Fruit fly (Drosophila melanogaster): ENCODE data around the gene AP-2mu.

The AP-2mu gene

DNA sequence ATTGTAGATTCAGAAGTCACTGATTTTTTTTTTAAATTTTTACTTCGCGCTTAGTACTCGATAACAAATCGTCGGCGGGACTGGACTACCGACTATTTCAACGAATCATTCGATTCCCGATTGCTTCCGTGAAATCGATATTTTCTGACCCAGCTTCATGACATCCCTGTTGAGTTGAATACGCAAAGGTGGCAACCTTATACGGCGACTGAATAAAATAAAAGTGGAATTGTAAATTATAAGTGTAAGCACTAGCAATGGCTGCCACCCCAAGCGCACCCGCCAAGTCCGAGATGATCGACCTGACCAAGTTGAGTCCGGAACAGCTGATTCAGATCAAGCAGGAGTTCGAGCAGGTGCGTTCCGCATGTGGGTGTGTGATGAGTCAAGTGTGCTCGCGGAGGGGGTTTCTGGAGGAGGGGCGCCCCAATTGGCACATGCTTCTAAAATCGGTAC is 24.8 kb downstream of the AP-2mu start, which contains the start of gene Pfdn5:
Gene Pfdn5 (plus strand): TSS at position 3 of the 456 bp plus-strand sequence.
- no peak for TF ChIP-seq net (GFP tag; optimal IDR thresholded peaks at IDR 0.05)
- no peak for TF ChIP-seq CG10631 (GFP tag; optimal IDR thresholded peaks at IDR 0.05)
- TF ChIP-seq CG34406 (GFP tag; optimal IDR thresholded peaks at IDR 0.05), result no peak
- no peak for TF ChIP-seq cyc (GFP tag; optimal IDR thresholded peaks at IDR 0.05)
- TF ChIP-seq vri (GFP tag; optimal IDR thresholded peaks at IDR 0.05), result no peak
- no peak for TF ChIP-seq Sox15 (GFP tag; optimal IDR thresholded peaks at IDR 0.05)
- TF ChIP-seq achi (GFP tag; optimal IDR thresholded peaks at IDR 0.05), result no peak
- TF ChIP-seq Hr4 (GFP tag; optimal IDR thresholded peaks at IDR 0.05), result no peak
- no peak for TF ChIP-seq CG32006 (GFP tag; optimal IDR thresholded peaks at IDR 0.05)
- TF ChIP-seq Eip78C (GFP tag), result no peak
- TF ChIP-seq Smox (GFP tag; optimal IDR thresholded peaks at IDR 0.05), result no peak
- no peak for TF ChIP-seq CG31627 (GFP tag; optimal IDR thresholded peaks at IDR 0.05)
- no peak for TF ChIP-seq CG11902 (GFP tag; optimal IDR thresholded peaks at IDR 0.05)
- no peak for TF ChIP-seq dac (GFP tag; optimal IDR thresholded peaks at IDR 0.05)
- no peak for TF ChIP-seq Met (GFP tag; optimal IDR thresholded peaks at IDR 0.05)
- TF ChIP-seq Blimp-1 (GFP tag; optimal IDR thresholded peaks at IDR 0.05), result no peak
- no peak for TF ChIP-seq fd59A (GFP tag; optimal IDR thresholded peaks at IDR 0.05)
- TF ChIP-seq lz (GFP tag; optimal IDR thresholded peaks at IDR 0.05), result no peak
- TF ChIP-seq svp (GFP tag), result no peak

dm6 chr3R:22488855-22489254 is 26.6 kb downstream of the AP-2mu start, which contains the start of gene CG5376:
Gene CG5376 (minus strand): TSS chr3R:22488955.
- TF ChIP-seq fd59A (GFP tag; optimal IDR thresholded peaks at IDR 0.05) (no peak), Eip93F (GFP tag; optimal IDR thresholded peaks at IDR 0.05) (no peak), Hr39 (GFP tag; optimal IDR thresholded peaks at IDR 0.05) (no peak), cyc (GFP tag; optimal IDR thresholded peaks at IDR 0.05) (no peak), Met (GFP tag; optimal IDR thresholded peaks at IDR 0.05) (no peak), CG16779 (tag; optimal IDR thresholded peaks at IDR 0.05) (no peak), dsx (GFP tag; optimal IDR thresholded peaks at IDR 0.05; ENCODE audit: poor library complexity, severe bottlenecking) (no peak), CG32006 (GFP tag; optimal IDR thresholded peaks at IDR 0.05) (no peak), dac (GFP tag; optimal IDR thresholded peaks at IDR 0.05) (no peak), achi (GFP tag; optimal IDR thresholded peaks at IDR 0.05) (no peak), CG1621 (tag; optimal IDR thresholded peaks at IDR 0.05) (no peak), CG8319 (GFP tag; optimal IDR thresholded peaks at IDR 0.05) (no peak), Lpt (GFP tag; optimal IDR thresholded peaks at IDR 0.05) (no peak), acj6 (GFP tag; optimal IDR thresholded peaks at IDR 0.05) (no peak)

- TF ChIP-seq esn (GFP tag; optimal IDR thresholded peaks at IDR 0.05), result peak; percentile 45
- TF ChIP-seq lz (GFP tag; optimal IDR thresholded peaks at IDR 0.05), result peak; percentile 15
- no peak for TF ChIP-seq CG32006 (GFP tag; optimal IDR thresholded peaks at IDR 0.05)
- no peak for TF ChIP-seq CG8119 (GFP tag; IDR thresholded peaks at IDR 0.05)
- peak; percentile 13 for TF ChIP-seq CG31627 (GFP tag; optimal IDR thresholded peaks at IDR 0.05)
- TF ChIP-seq CG3032 (tag; optimal IDR thresholded peaks at IDR 0.05), result peak; percentile 27
- TF ChIP-seq CG8632 (GFP tag; optimal IDR thresholded peaks at IDR 0.05), result no peak
- TF ChIP-seq Hr38 (GFP tag; optimal IDR thresholded peaks at IDR 0.05), result no peak
- TF ChIP-seq svp (GFP tag), result no peak
These were observed 29.0 kb downstream of the AP-2mu start, which contains the start of the genes CCT1 and tHMG1 for dm6 chr3R:22491088-22491879. Gene CCT1 (minus strand): TSS chr3R:22491439. Gene tHMG1 (plus strand): TSS chr3R:22491829.

dm6 chr3R:22492767-22493166 is 30.5 kb downstream of the AP-2mu start, which contains the start of gene tHMG2:
Gene tHMG2 (plus strand): TSS chr3R:22492953.
- TF ChIP-seq CG34406 (GFP tag; optimal IDR thresholded peaks at IDR 0.05), result no peak
- TF ChIP-seq CG6808 (GFP tag; optimal IDR thresholded peaks at IDR 0.05), result no peak
- TF ChIP-seq fd59A (GFP tag; optimal IDR thresholded peaks at IDR 0.05), result no peak
- no peak for TF ChIP-seq salr (GFP tag; optimal IDR thresholded peaks at IDR 0.05)
- TF ChIP-seq Hr38 (GFP tag; optimal IDR thresholded peaks at IDR 0.05), result no peak
- no peak for TF ChIP-seq vri (GFP tag; optimal IDR thresholded peaks at IDR 0.05)
- no peak for TF ChIP-seq cyc (GFP tag; optimal IDR thresholded peaks at IDR 0.05)
- TF ChIP-seq CG6276 (GFP tag; optimal IDR thresholded peaks at IDR 0.05), result no peak
- no peak for TF ChIP-seq acj6 (GFP tag; optimal IDR thresholded peaks at IDR 0.05)
- TF ChIP-seq CG16779 (tag; optimal IDR thresholded peaks at IDR 0.05), result no peak
- TF ChIP-seq CG7368 (GFP tag; optimal IDR thresholded peaks at IDR 0.05), result no peak
- TF ChIP-seq Eip93F (GFP tag; optimal IDR thresholded peaks at IDR 0.05), result no peak
- TF ChIP-seq Hr4 (GFP tag; optimal IDR thresholded peaks at IDR 0.05), result no peak
- no peak for TF ChIP-seq Smox (GFP tag; optimal IDR thresholded peaks at IDR 0.05)
- no peak for TF ChIP-seq Sox102F (GFP tag; optimal IDR thresholded peaks at IDR 0.05)
- TF ChIP-seq Blimp-1 (GFP tag; optimal IDR thresholded peaks at IDR 0.05), result no peak
- TF ChIP-seq Met (GFP tag; optimal IDR thresholded peaks at IDR 0.05), result no peak
- TF ChIP-seq CG11762 (GFP tag; optimal IDR thresholded peaks at IDR 0.05; ENCODE audit: insufficient read depth), result no peak
